Worm (Caenorhabditis elegans): ENCODE results near the gene Y66D12A.16.

DNA sequence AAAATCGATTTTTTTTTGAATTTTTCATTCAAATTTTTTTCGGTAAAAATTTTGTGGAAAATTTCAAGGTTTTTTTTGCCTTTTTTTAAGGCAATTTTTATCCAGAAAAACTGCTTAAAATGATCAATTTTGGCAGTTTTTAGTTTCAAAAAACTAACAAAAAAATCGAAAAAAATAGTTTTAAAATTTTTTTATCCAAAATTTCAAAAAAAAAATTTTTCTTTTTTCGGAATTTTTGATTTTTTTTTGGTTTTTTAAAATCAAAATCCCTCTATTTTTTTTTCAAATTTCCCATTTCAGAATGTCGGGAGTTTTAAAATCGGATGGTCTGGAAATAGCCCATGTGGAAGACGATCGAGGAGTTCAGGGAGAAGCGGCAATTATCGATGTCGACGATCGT, 50.6 kb downstream of the Y66D12A.16 start, which contains the start of gene Y66D12A.8:
- TF ChIP-seq rnt-1 (tag; optimal IDR thresholded peaks at IDR 0.05) (no peak), ama-1 (optimal IDR thresholded peaks at IDR 0.05) (no peak), dve-1 (tag; optimal IDR thresholded peaks at IDR 0.05) (no peak), C08G9.2 (tag; optimal IDR thresholded peaks at IDR 0.05) (no peak), K02D7.2 (tag; optimal IDR thresholded peaks at IDR 0.05) (no peak), ceh-31 (tag; optimal IDR thresholded peaks at IDR 0.05) (no peak), T23F11.4 (GFP tag; optimal IDR thresholded peaks at IDR 0.05) (no peak)
